Worm (Caenorhabditis elegans): ENCODE measurements around the gene F14F9.8.

ce11 chrV:5084957-5085465 lies 45.1 kb upstream of the F14F9.8 start, which contains the start of gene Y58A7A.4:
- TF ChIP-seq ets-4 (tag; optimal IDR thresholded peaks at IDR 0.05), result no peak
- TF ChIP-seq fkh-10 (GFP tag; optimal IDR thresholded peaks at IDR 0.05), result no peak
- no peak for TF ChIP-seq K02D7.2 (tag; optimal IDR thresholded peaks at IDR 0.05)
- TF ChIP-seq K09A11.1 (tag; optimal IDR thresholded peaks at IDR 0.05; ENCODE audit: insufficient read depth), result no peak
- no peak for TF ChIP-seq ref-2 (tag; optimal IDR thresholded peaks at IDR 0.05)
